Fruit fly (Drosophila melanogaster): Measurements from ENCODE around the gene CG13609.

CG13609 gene

dm6 chr3R:24218565-24218964 is 8.3 kb upstream of the CG13609 start, which contains the start of gene CG17786 (continued):
- TF ChIP-seq Smox (GFP tag; optimal IDR thresholded peaks at IDR 0.05) (no peak), Gug (GFP tag; IDR thresholded peaks at IDR 0.05) (no peak), CG6854 (GFP tag; optimal IDR thresholded peaks at IDR 0.05) (peak; percentile 88), Hr39 (GFP tag; optimal IDR thresholded peaks at IDR 0.05) (no peak), fkh (GFP tag; optimal IDR thresholded peaks at IDR 0.05) (no peak), net (GFP tag; optimal IDR thresholded peaks at IDR 0.05) (peak; percentile 37), Hr4 (GFP tag; optimal IDR thresholded peaks at IDR 0.05) (no peak), Sox102F (GFP tag; optimal IDR thresholded peaks at IDR 0.05) (peak; percentile 62), CG15336 (GFP tag; IDR thresholded peaks at IDR 0.05) (peak; percentile 31; the same call in 1 of the 2 replicates), CG6163 (GFP tag; IDR thresholded peaks at IDR 0.05) (peak; percentile 33; the same call in 1 of the 3 replicates), ss (GFP tag; optimal IDR thresholded peaks at IDR 0.05) (peak; percentile 24 to 74), salr (GFP tag; optimal IDR thresholded peaks at IDR 0.05) (no peak), dsx (GFP tag; optimal IDR thresholded peaks at IDR 0.05; ENCODE audit: poor library complexity, severe bottlenecking) (peak; percentile 31), Eip78C (GFP tag) (peak; percentile 71), Blimp-1 (GFP tag; optimal IDR thresholded peaks at IDR 0.05) (peak; percentile 92)

- TF ChIP-seq CG32006 (GFP tag; optimal IDR thresholded peaks at IDR 0.05), result peak; percentile 84
- no peak for TF ChIP-seq CG10669 (GFP tag; optimal IDR thresholded peaks at IDR 0.05)
- TF ChIP-seq CG31627 (GFP tag; optimal IDR thresholded peaks at IDR 0.05), result no peak
- TF ChIP-seq CG11294 (GFP tag; IDR thresholded peaks at IDR 0.05), result no peak
- TF ChIP-seq dac (GFP tag; optimal IDR thresholded peaks at IDR 0.05), result peak; percentile 44
- no peak for TF ChIP-seq Ets96B (tag; optimal IDR thresholded peaks at IDR 0.05)
- no peak for TF ChIP-seq CG6163 (GFP tag; IDR thresholded peaks at IDR 0.05)
- no peak for TF ChIP-seq CG3032 (tag; optimal IDR thresholded peaks at IDR 0.05)
- TF ChIP-seq fkh (GFP tag; optimal IDR thresholded peaks at IDR 0.05), result no peak
- TF ChIP-seq Hr4 (GFP tag; optimal IDR thresholded peaks at IDR 0.05), result peak; percentile 77
- TF ChIP-seq lz (GFP tag; optimal IDR thresholded peaks at IDR 0.05), result no peak
- TF ChIP-seq Met (GFP tag; optimal IDR thresholded peaks at IDR 0.05), result no peak
- no peak for TF ChIP-seq CG4318 (GFP tag; optimal IDR thresholded peaks at IDR 0.05)
- TF ChIP-seq OdsH (GFP tag; optimal IDR thresholded peaks at IDR 0.05), result peak; percentile 9
- TF ChIP-seq Eip78C (GFP tag), result peak; percentile 80
- TF ChIP-seq ss (GFP tag; optimal IDR thresholded peaks at IDR 0.05), result no peak
- TF ChIP-seq Smox (GFP tag; optimal IDR thresholded peaks at IDR 0.05), result no peak
- TF ChIP-seq salr (GFP tag; optimal IDR thresholded peaks at IDR 0.05), result peak in 1 of 2 experiments; percentile 1
- no peak for TF ChIP-seq CG6276 (GFP tag; optimal IDR thresholded peaks at IDR 0.05)
- no peak for TF ChIP-seq Eip93F (GFP tag; optimal IDR thresholded peaks at IDR 0.05)
- peak; percentile 32 for TF ChIP-seq pdm3 (GFP tag; optimal IDR thresholded peaks at IDR 0.05)
- no peak for TF ChIP-seq CG3919 (GFP tag; optimal IDR thresholded peaks at IDR 0.05)
- no peak for TF ChIP-seq Sox14 (GFP tag; optimal IDR thresholded peaks at IDR 0.05)
- TF ChIP-seq CG1621 (tag; optimal IDR thresholded peaks at IDR 0.05), result no peak
- TF ChIP-seq Blimp-1 (GFP tag; optimal IDR thresholded peaks at IDR 0.05), result peak; percentile 75
- no peak for TF ChIP-seq CG7368 (GFP tag; optimal IDR thresholded peaks at IDR 0.05)
- no peak for TF ChIP-seq CG11902 (GFP tag; optimal IDR thresholded peaks at IDR 0.05)
Observed at dm6 chr3R:24219093-24219492, 7.7 kb upstream of the CG13609 start.

dm6 chr3R:24220845-24221244 is 6.0 kb upstream of the CG13609 start, which contains the start of gene cav:
Gene cav (plus strand): TSS chr3R:24221103.
- TF ChIP-seq Eip78C (GFP tag) (no peak), CG10631 (GFP tag; optimal IDR thresholded peaks at IDR 0.05) (no peak), topi (GFP tag; optimal IDR thresholded peaks at IDR 0.05) (no peak), salr (GFP tag; optimal IDR thresholded peaks at IDR 0.05) (no peak), vri (GFP tag; optimal IDR thresholded peaks at IDR 0.05) (no peak), ss (GFP tag; optimal IDR thresholded peaks at IDR 0.05) (no peak), CG32006 (GFP tag; optimal IDR thresholded peaks at IDR 0.05) (no peak), OdsH (GFP tag; optimal IDR thresholded peaks at IDR 0.05) (no peak), Sox15 (GFP tag; optimal IDR thresholded peaks at IDR 0.05) (no peak), esn (GFP tag; optimal IDR thresholded peaks at IDR 0.05) (no peak), Ets96B (tag; optimal IDR thresholded peaks at IDR 0.05) (no peak), Hr39 (GFP tag; optimal IDR thresholded peaks at IDR 0.05) (no peak), pdm3 (GFP tag; optimal IDR thresholded peaks at IDR 0.05) (no peak), Met (GFP tag; optimal IDR thresholded peaks at IDR 0.05) (no peak), CG16779 (tag; optimal IDR thresholded peaks at IDR 0.05) (no peak), CG6163 (GFP tag; IDR thresholded peaks at IDR 0.05) (no peak), dac (GFP tag; optimal IDR thresholded peaks at IDR 0.05) (no peak)

Measured in whole organism, prepupa.